Fruit fly (Drosophila melanogaster) whole organism, pupa: ENCODE measurements around the gene Cp18.

Source experiments
- CG10348 ChIP-seq: fragments of 200-800 bp; sonication (Bioruptor generic); IDR thresholded peaks from 2 replicates; pipeline ENCODE4 v1.3.6; 2022; ENCODE audit warnings: missing biosample characterization, missing genetic modification characterization
- CG12605 ChIP-seq: fragments of 200-800 bp; sonication (Bioruptor generic); IDR thresholded peaks from 2 replicates; pipeline ENCODE4 v1.3.6; 2022; ENCODE audit warnings: missing biosample characterization, missing genetic modification characterization
- CG13204 ChIP-seq: fragments of 200-800 bp; sonication (Bioruptor generic); optimal IDR thresholded peaks from 2 replicates; lab custom pipeline; 2018; ENCODE audit warnings: missing biosample characterization, mild to moderate bottlenecking, missing genetic modification characterization, moderate library complexity
- CG14655 ChIP-seq: fragments of 200-800 bp; sonication (Bioruptor generic); optimal IDR thresholded peaks from 3 replicates; lab custom pipeline; 2017; ENCODE audit warnings: mild to moderate bottlenecking, missing biosample characterization, missing genetic modification reagents, missing genetic modification characterization
- CG15710 ChIP-seq: fragments of 200-800 bp; sonication (Bioruptor generic); optimal IDR thresholded peaks from 2 replicates; lab custom pipeline; 2018; ENCODE audit warnings: missing biosample characterization, mild to moderate bottlenecking, missing genetic modification characterization, moderate library complexity
- CG17806 ChIP-seq: fragments of 200-800 bp; sonication (Bioruptor generic); optimal IDR thresholded peaks from 2 replicates; lab custom pipeline; 2018; ENCODE audit warnings: missing biosample characterization, mild to moderate bottlenecking, missing genetic modification characterization, moderate library complexity
- CG32121 ChIP-seq: fragments of 200-800 bp; sonication (Bioruptor generic); IDR thresholded peaks from 2 replicates; pipeline ENCODE4 v1.3.6; 2022; ENCODE audit warnings: missing biosample characterization, missing genetic modification characterization
- CG34367 ChIP-seq: fragments of 200-800 bp; sonication (Bioruptor generic); optimal IDR thresholded peaks from 2 replicates; lab custom pipeline; 2018; ENCODE audit warnings: missing biosample characterization, mild to moderate bottlenecking, missing genetic modification characterization
- CG4496 ChIP-seq: fragments of 200-800 bp; sonication (Bioruptor generic); IDR thresholded peaks from 3 replicates; pipeline ENCODE4 v1.3.6; 2022; ENCODE audit warnings: missing biosample characterization, missing genetic modification characterization
- CG8159 ChIP-seq: fragments of 200-800 bp; sonication (Bioruptor generic); optimal IDR thresholded peaks from 3 replicates; lab custom pipeline; 2018; ENCODE audit warnings: missing biosample characterization, mild to moderate bottlenecking, missing genetic modification characterization, moderate library complexity
- CG8301 ChIP-seq: fragments of 200-800 bp; sonication (Bioruptor generic); optimal IDR thresholded peaks from 2 replicates; lab custom pipeline; 2018; ENCODE audit warnings: missing biosample characterization, mild to moderate bottlenecking, missing genetic modification characterization
- CG9948 ChIP-seq: fragments of 200-800 bp; sonication (Bioruptor generic); optimal IDR thresholded peaks from 2 replicates; lab custom pipeline; 2018; ENCODE audit warnings: missing biosample characterization, mild to moderate bottlenecking, missing genetic modification characterization, moderate library complexity
- D1 ChIP-seq: fragments of 200-800 bp; sonication (Bioruptor generic); optimal IDR thresholded peaks from 2 replicates; lab custom pipeline; 2018; ENCODE audit warnings: missing biosample characterization, mild to moderate bottlenecking, missing genetic modification characterization, moderate library complexity
- EcR ChIP-seq: fragments of 200-800 bp; sonication (Bioruptor generic); optimal IDR thresholded peaks from 3 replicates; lab custom pipeline; 2019; ENCODE audit warnings: missing biosample characterization, missing genetic modification characterization, mild to moderate bottlenecking, moderate library complexity, missing genetic modification reagents
- Ets98B ChIP-seq: fragments of 200-800 bp; sonication (Bioruptor generic); IDR thresholded peaks from 2 replicates; pipeline ENCODE4 v1.3.6; 2022; ENCODE audit warnings: missing biosample characterization, missing genetic modification characterization
- Pif1A ChIP-seq: fragments of 200-800 bp; sonication (Bioruptor generic); optimal IDR thresholded peaks from 3 replicates; lab custom pipeline; 2016; ENCODE audit warnings: missing biosample characterization, missing genetic modification characterization
- Pif1B ChIP-seq: fragments of 200-800 bp; sonication (Bioruptor generic); optimal IDR thresholded peaks from 3 replicates; lab custom pipeline; 2016; ENCODE audit warnings: missing biosample characterization, missing genetic modification characterization
- Snoo ChIP-seq: fragments of 200-800 bp; sonication (Bioruptor generic); optimal IDR thresholded peaks from 3 replicates; lab custom pipeline; 2017; ENCODE audit warnings: missing biosample characterization, mild to moderate bottlenecking, missing genetic modification characterization, inconsistent platforms
- fd96Ca ChIP-seq: fragments of 200-800 bp; sonication (Bioruptor generic); IDR thresholded peaks from 3 replicates; pipeline ENCODE4 v1.3.6; 2022; ENCODE audit warnings: missing biosample characterization, missing genetic modification characterization
- gl ChIP-seq: fragments of 200-800 bp; sonication (Bioruptor generic); optimal IDR thresholded peaks from 2 replicates; lab custom pipeline; 2018; ENCODE audit warnings: missing biosample characterization, mild to moderate bottlenecking, missing genetic modification characterization
- rn ChIP-seq: fragments of 200-800 bp; sonication (Bioruptor generic); IDR thresholded peaks from 2 replicates; pipeline ENCODE4 v1.3.6; 2022; ENCODE audit warnings: missing biosample characterization, missing genetic modification characterization

The Cp18 gene

dm6 chr3L:8765969-8766538, 39.5 kb downstream of the Cp18 start:
- TF ChIP-seq gl (tag; lab: Kevin White, UChicago) (peak; percentile 84), CG13204 (peak; percentile 94), CG32121 (GFP tag; lab: Robert Waterston, UW) (peak; percentile 92), CG15710 (tag; lab: Kevin White, UChicago) (peak; percentile 95), CG8159 (peak; percentile 98), rn (GFP tag; lab: Robert Waterston, UW) (peak; percentile 95), D1 (tag; lab: Kevin White, UChicago) (peak; percentile 63), Pif1B (GFP tag; lab: Kevin White, UChicago) (peak; percentile 89), CG12605 (GFP tag; lab: Robert Waterston, UW) (peak; percentile 69), CG10348 (GFP tag; lab: Robert Waterston, UW) (peak; percentile 95), EcR (GFP tag; lab: Kevin White, UChicago) (peak; percentile 48), Ets98B (GFP tag; lab: Robert Waterston, UW) (peak; percentile 92), Pif1A (GFP tag; lab: Kevin White, UChicago) (peak; percentile 94), CG34367 (tag; lab: Kevin White, UChicago) (peak; percentile 97), CG9948 (tag; lab: Kevin White, UChicago) (peak; percentile 98), CG8301 (tag; lab: Kevin White, UChicago) (peak; percentile 91), Snoo (tag; lab: Kevin White, UChicago) (peak; percentile 94), CG14655 (GFP tag; lab: Kevin White, UChicago) (peak; percentile 99), CG4496 (peak; percentile 97), CG17806 (tag; lab: Kevin White, UChicago) (peak; percentile 90), fd96Ca (GFP tag; lab: Robert Waterston, UW) (peak; percentile 98)

DNA sequence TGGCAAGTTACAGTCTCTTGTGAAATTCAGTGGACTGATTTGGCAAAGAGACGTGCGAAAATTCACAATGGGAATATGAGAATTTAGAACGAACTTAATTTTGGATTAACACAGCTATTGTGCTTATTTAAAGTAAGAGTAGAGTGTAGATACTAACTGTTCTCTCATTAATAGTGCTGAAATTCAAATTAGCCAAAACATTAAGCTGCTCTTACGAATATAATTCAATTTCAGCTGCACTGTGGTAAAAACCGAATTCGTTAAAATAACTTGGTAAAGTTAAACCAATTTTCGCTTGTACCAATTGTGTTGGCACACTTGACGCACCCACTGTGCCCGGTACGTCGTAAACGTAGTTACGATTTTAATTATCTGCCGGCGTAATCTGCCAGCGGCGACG, 41.3 kb downstream of the Cp18 start:
- TF ChIP-seq CG32121 (GFP tag; lab: Robert Waterston, UW): peak; percentile 53; the same call in 1 of the 2 replicates
- peak; percentile 71 for TF ChIP-seq CG15710 (tag; lab: Kevin White, UChicago)
- TF ChIP-seq CG8159: peak; percentile 75
- peak; percentile 70 for TF ChIP-seq CG8301 (tag; lab: Kevin White, UChicago)
- TF ChIP-seq gl (tag; lab: Kevin White, UChicago): peak; percentile 42
- peak; percentile 71 for TF ChIP-seq CG9948 (tag; lab: Kevin White, UChicago)
- peak; percentile 67 for TF ChIP-seq CG4496
- peak; percentile 81 for TF ChIP-seq CG14655 (GFP tag; lab: Kevin White, UChicago)
- TF ChIP-seq D1 (tag; lab: Kevin White, UChicago): peak; percentile 16
- 0 out of 2 replicates have a peak, but pooled peaks have one; percentile 15 for TF ChIP-seq rn (GFP tag; lab: Robert Waterston, UW)
- TF ChIP-seq Ets98B (GFP tag; lab: Robert Waterston, UW): peak; percentile 45
- TF ChIP-seq Pif1A (GFP tag; lab: Kevin White, UChicago): peak; percentile 56
- TF ChIP-seq CG17806 (tag; lab: Kevin White, UChicago): peak; percentile 68
- peak; percentile 64 for TF ChIP-seq CG34367 (tag; lab: Kevin White, UChicago)
- TF ChIP-seq Pif1B (GFP tag; lab: Kevin White, UChicago): peak; percentile 70
- TF ChIP-seq CG13204: peak; percentile 22
- TF ChIP-seq Snoo (tag; lab: Kevin White, UChicago): peak; percentile 43
- TF ChIP-seq CG12605 (GFP tag; lab: Robert Waterston, UW): no peak
- TF ChIP-seq EcR (GFP tag; lab: Kevin White, UChicago): no peak
- TF ChIP-seq CG10348 (GFP tag; lab: Robert Waterston, UW): no peak
- peak; percentile 42; the same call in 1 of the 3 replicates for TF ChIP-seq fd96Ca (GFP tag; lab: Robert Waterston, UW)

DNA sequence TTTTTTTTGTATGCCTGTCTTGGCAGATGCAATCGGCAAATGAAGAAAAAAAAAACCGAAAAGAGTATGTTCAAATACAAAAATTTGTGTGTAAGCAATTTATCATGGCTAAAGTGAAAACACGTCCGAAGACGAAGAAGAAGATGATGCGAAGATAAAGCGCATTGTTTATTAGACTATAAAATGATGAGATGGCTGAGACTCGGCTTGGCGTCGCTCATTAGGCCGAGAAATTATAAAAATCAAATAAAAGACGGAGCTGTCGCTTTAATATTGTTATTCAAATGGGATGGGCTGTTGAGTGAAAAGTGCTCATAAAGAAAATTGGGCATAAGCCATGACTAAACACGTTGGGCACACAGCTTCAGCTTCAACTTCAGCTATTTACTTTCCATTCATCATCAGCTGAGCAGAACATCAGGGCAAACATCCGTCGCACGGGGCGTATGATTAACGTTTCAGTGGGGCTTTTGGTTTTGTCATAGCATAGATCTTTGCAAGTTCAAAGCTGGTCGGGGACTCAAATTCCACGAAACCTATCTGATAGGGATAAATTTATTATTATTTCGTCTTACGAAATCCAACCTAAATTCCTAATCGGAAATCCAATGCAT, 44.1 kb downstream of the Cp18 start:
- TF ChIP-seq Pif1B (GFP tag; lab: Kevin White, UChicago) (no peak), fd96Ca (GFP tag; lab: Robert Waterston, UW) (0 out of 3 replicates have a peak, but pooled peaks have one; percentile 17)

- peak; percentile 75 for TF ChIP-seq CG17806 (tag; lab: Kevin White, UChicago)
- peak; percentile 65 for TF ChIP-seq CG32121 (GFP tag; lab: Robert Waterston, UW)
- TF ChIP-seq gl (tag; lab: Kevin White, UChicago): peak; percentile 27
- peak; percentile 77 for TF ChIP-seq CG8159
- TF ChIP-seq CG34367 (tag; lab: Kevin White, UChicago): peak; percentile 71
- peak; percentile 55 for TF ChIP-seq EcR (GFP tag; lab: Kevin White, UChicago)
- TF ChIP-seq rn (GFP tag; lab: Robert Waterston, UW): no peak
- TF ChIP-seq CG9948 (tag; lab: Kevin White, UChicago): peak; percentile 64
- TF ChIP-seq CG10348 (GFP tag; lab: Robert Waterston, UW): no peak
- TF ChIP-seq CG12605 (GFP tag; lab: Robert Waterston, UW): peak; percentile 66
- peak; percentile 65 for TF ChIP-seq CG14655 (GFP tag; lab: Kevin White, UChicago)
- peak; percentile 70 for TF ChIP-seq Ets98B (GFP tag; lab: Robert Waterston, UW)
- TF ChIP-seq CG4496: peak; percentile 72; the same call in 2 of the 3 replicates
- peak; percentile 22 for TF ChIP-seq Pif1B (GFP tag; lab: Kevin White, UChicago)
- 0 out of 3 replicates have a peak, but pooled peaks have one; percentile 57 for TF ChIP-seq fd96Ca (GFP tag; lab: Robert Waterston, UW)
- TF ChIP-seq CG15710 (tag; lab: Kevin White, UChicago): peak; percentile 73
- TF ChIP-seq CG13204: peak; percentile 7
- peak; percentile 12 for TF ChIP-seq Snoo (tag; lab: Kevin White, UChicago)
- peak; percentile 52 for TF ChIP-seq D1 (tag; lab: Kevin White, UChicago)
- peak; percentile 70 for TF ChIP-seq Pif1A (GFP tag; lab: Kevin White, UChicago)
- TF ChIP-seq CG8301 (tag; lab: Kevin White, UChicago): peak; percentile 67
Observed at dm6 chr3L:8772998-8773684, 46.5 kb downstream of the Cp18 start.
